Fruit fly (Drosophila melanogaster): ENCODE measurements around the gene CG1789.
A peak's percentile ranks its signal among the peaks of the same experiment; 100 is the strongest.

CG1789 gene

dm6 chrX:8681822-8682632 lies 38.3 kb upstream of the CG1789 start (continued):
- TF ChIP-seq CG18011 (GFP tag; optimal IDR thresholded peaks at IDR 0.05) (no peak), Aef1 (GFP tag; IDR thresholded peaks at IDR 0.05) (no peak), CG31441 (GFP tag; IDR thresholded peaks at IDR 0.05) (no peak), hb (GFP tag; IDR thresholded peaks at IDR 0.05; ENCODE audit: partially characterized antibody) (no peak), CG11456 (GFP tag; IDR thresholded peaks at IDR 0.05) (no peak), Six4 (GFP tag; optimal IDR thresholded peaks at IDR 0.05) (no peak), NC2β (GFP tag; optimal IDR thresholded peaks at IDR 0.05) (no peak), CG9609 (GFP tag; optimal IDR thresholded peaks at IDR 0.05) (no peak), CG1602 (GFP tag; optimal IDR thresholded peaks at IDR 0.05) (no peak), sna (GFP tag; IDR thresholded peaks at IDR 0.05; ENCODE audit: partially characterized antibody) (0 out of 2 replicates have a peak, but pooled peaks have one; percentile 7), Hey (tag; optimal IDR thresholded peaks at IDR 0.05) (no peak), CG14050 (GFP tag; IDR thresholded peaks at IDR 0.05) (no peak), CG1603 (tag; optimal IDR thresholded peaks at IDR 0.05) (no peak), CG7928 (GFP tag; optimal IDR thresholded peaks at IDR 0.05) (no peak), CG31365 (tag; optimal IDR thresholded peaks at IDR 0.05) (no peak), Xrp1 (GFP tag; IDR thresholded peaks at IDR 0.05) (no peak), cwo (GFP tag; optimal IDR thresholded peaks at IDR 0.05) (peak; percentile 86), toy (GFP tag; IDR thresholded peaks at IDR 0.05) (no peak), CG1529 (GFP tag; optimal IDR thresholded peaks at IDR 0.05) (no peak), dm (GFP tag; optimal IDR thresholded peaks at IDR 0.05) (no peak), BtbVII (GFP tag; optimal IDR thresholded peaks at IDR 0.05) (no peak), Drgx (GFP tag; IDR thresholded peaks at IDR 0.05) (0 out of 2 replicates have a peak, but pooled peaks have one; percentile 24), gcm2 (GFP tag; optimal IDR thresholded peaks at IDR 0.05) (no peak)

- no peak for TF ChIP-seq CG8924 (tag; optimal IDR thresholded peaks at IDR 0.05)
- peak; percentile 75 for TF ChIP-seq Nf-YB (GFP tag; optimal IDR thresholded peaks at IDR 0.05)
- TF ChIP-seq Scr (GFP tag; IDR thresholded peaks at IDR 0.05; ENCODE audit: partially characterized antibody) = no peak
- peak; percentile 21 for TF ChIP-seq CrebB (tag; optimal IDR thresholded peaks at IDR 0.05)
- TF ChIP-seq CG7271 (tag; optimal IDR thresholded peaks at IDR 0.05) = no peak
- peak; percentile 41 for TF ChIP-seq sug (tag; optimal IDR thresholded peaks at IDR 0.05)
- peak; percentile 19 for TF ChIP-seq sens (GFP tag)
- TF ChIP-seq unpg (GFP tag; optimal IDR thresholded peaks at IDR 0.05) = peak; percentile 7
- peak; percentile 99 for TF ChIP-seq exex (tag; optimal IDR thresholded peaks at IDR 0.05)
- 0 out of 2 replicates have a peak, but pooled peaks have one; percentile 9 for TF ChIP-seq Atf6 (GFP tag; IDR thresholded peaks at IDR 0.05)
- peak; percentile 12 for TF ChIP-seq CG13894 (tag; optimal IDR thresholded peaks at IDR 0.05)
- TF ChIP-seq Nf-YC (tag; optimal IDR thresholded peaks at IDR 0.05) = peak; percentile 73
- TF ChIP-seq Deaf1 (tag; optimal IDR thresholded peaks at IDR 0.05) = peak; percentile 7
- TF ChIP-seq gce (GFP tag; IDR thresholded peaks at IDR 0.05) = no peak
- TF ChIP-seq CG17568 (GFP tag; optimal IDR thresholded peaks at IDR 0.05) = peak; percentile 16
- TF ChIP-seq CG2678 (tag; optimal IDR thresholded peaks at IDR 0.05) = peak; percentile 28
- TF ChIP-seq sd (tag; optimal IDR thresholded peaks at IDR 0.05) = peak; percentile 66
- TF ChIP-seq salm (tag; optimal IDR thresholded peaks at IDR 0.05) = peak; percentile 33
- 0 out of 4 replicates have a peak, but pooled peaks have one; percentile 51 for TF ChIP-seq chinmo (GFP tag; IDR thresholded peaks at IDR 0.05; ENCODE audit: partially characterized antibody)
- peak; percentile 16 for TF ChIP-seq lab (GFP tag; optimal IDR thresholded peaks at IDR 0.05)
- TF ChIP-seq CG34376 (GFP tag; optimal IDR thresholded peaks at IDR 0.05) = peak; percentile 57
- TF ChIP-seq Doc2 (GFP tag; IDR thresholded peaks at IDR 0.05) = no peak
- TF ChIP-seq CG15514 (GFP tag; optimal IDR thresholded peaks at IDR 0.05) = peak; percentile 25
- peak; percentile 18 for TF ChIP-seq CG13296 (GFP tag; optimal IDR thresholded peaks at IDR 0.05)
Measured at dm6 chrX:8685394-8685793, 34.9 kb upstream of the CG1789 start.

Data from whole organism, embryonic.